Worm (Caenorhabditis elegans): ENCODE data around the gene F19B10.10.

ce11 chrII:3721016-3721415, 39.8 kb upstream of the F19B10.10 start, which contains the start of gene C46E10.3:
- TF ChIP-seq ztf-23 (GFP tag; IDR thresholded peaks at IDR 0.05) (no peak), klf-2 (GFP tag; conservative IDR thresholded peaks at IDR 0.05) (no peak), flt-1 (GFP tag; IDR thresholded peaks at IDR 0.05) (no peak), cog-1 (tag; optimal IDR thresholded peaks at IDR 0.05) (no peak), tab-1 (GFP tag; IDR thresholded peaks at IDR 0.05) (no peak), ref-1 (GFP tag; conservative IDR thresholded peaks at IDR 0.05) (no peak)

Measured in whole organism, midembryonic.